Worm (Caenorhabditis elegans) whole organism, L3 larva: ENCODE measurements around the gene ram-2.

Source experiments
- R02D3.7 ChIP-seq: fragments of 150-350 bp; optimal IDR thresholded peaks from 2 replicates; lab custom pipeline; 2014; ENCODE audit warnings: missing biosample characterization, missing genetic modification characterization
- ama-1 ChIP-seq: fragments of 150-350 bp; optimal IDR thresholded peaks from 2 replicates; lab custom pipeline; 2018
- ceh-9 ChIP-seq: sonication (generic microtip); optimal IDR thresholded peaks from 2 replicates; lab custom pipeline; 2018; ENCODE audit warnings: missing biosample characterization, missing genetic modification characterization
- egl-27 ChIP-seq: sonication (generic microtip); optimal IDR thresholded peaks from 4 replicates; lab custom pipeline; 2017; ENCODE audit warnings: missing biosample characterization, missing genetic modification reagents, missing genetic modification characterization
- egl-5 ChIP-seq: fragments of 150-350 bp; optimal IDR thresholded peaks from 2 replicates; lab custom pipeline; 2017; ENCODE audit warnings: missing biosample characterization, missing genetic modification reagents, missing genetic modification characterization, inconsistent platforms
- elt-1 ChIP-seq: fragments of 150-350 bp; optimal IDR thresholded peaks from 2 replicates; lab custom pipeline; 2014; ENCODE audit warnings: missing biosample characterization, missing genetic modification characterization
- eor-1 ChIP-seq, 2 experiments: fragments of 150-350 bp; optimal IDR thresholded peaks; 2 replicates each; lab custom pipeline; 2014 to 2018; ENCODE audit warnings: missing biosample characterization in 2 of 2, missing genetic modification characterization in 2 of 2
- fkh-10 ChIP-seq: sonication (generic microtip); optimal IDR thresholded peaks from 2 replicates; lab custom pipeline; 2017; ENCODE audit warnings: missing biosample characterization, missing genetic modification reagents, missing genetic modification characterization
- fkh-2 ChIP-seq: fragments of 150-350 bp; optimal IDR thresholded peaks from 2 replicates; lab custom pipeline; 2014; ENCODE audit warnings: missing biosample characterization, missing genetic modification reagents, missing genetic modification characterization
- hmg-11 ChIP-seq: sonication (generic microtip); optimal IDR thresholded peaks from 2 replicates; lab custom pipeline; 2016; ENCODE audit warnings: missing genetic modification characterization, missing compliant biosample characterization
- lin-15B ChIP-seq: fragments of 150-350 bp; optimal IDR thresholded peaks from 2 replicates; lab custom pipeline; 2014; ENCODE audit warnings: missing biosample characterization, missing genetic modification characterization
- lin-39 ChIP-seq: fragments of 150-350 bp; optimal IDR thresholded peaks from 2 replicates; lab custom pipeline; 2018; ENCODE audit warnings: missing biosample characterization, missing genetic modification reagents, missing genetic modification characterization
- lsy-12 ChIP-seq: sonication (generic microtip); optimal IDR thresholded peaks from 2 replicates; lab custom pipeline; 2016; ENCODE audit warnings: mild to moderate bottlenecking, missing genetic modification characterization, missing compliant biosample characterization
- mml-1 ChIP-seq: fragments of 150-350 bp; sonication (generic microtip); optimal IDR thresholded peaks from 3 replicates; lab custom pipeline; 2014; ENCODE audit warnings: missing biosample characterization, missing genetic modification characterization
- nfya-1 ChIP-seq: sonication (generic microtip); optimal IDR thresholded peaks from 2 replicates; lab custom pipeline; 2017; ENCODE audit warnings: missing genetic modification characterization, mild to moderate bottlenecking, missing compliant biosample characterization, antibody characterized with exemption, moderate library complexity; ENCODE audit not compliant: insufficient read depth
- nhr-11 ChIP-seq: fragments of 150-350 bp; optimal IDR thresholded peaks from 2 replicates; lab custom pipeline; 2014; ENCODE audit warnings: missing biosample characterization, missing genetic modification characterization
- nhr-12 ChIP-seq: fragments of 150-350 bp; optimal IDR thresholded peaks from 2 replicates; lab custom pipeline; 2014; ENCODE audit warnings: missing biosample characterization, missing genetic modification characterization
- nhr-23 ChIP-seq: fragments of 150-350 bp; optimal IDR thresholded peaks from 2 replicates; lab custom pipeline; 2014; ENCODE audit warnings: missing biosample characterization, missing genetic modification reagents, missing genetic modification characterization
- nhr-237 ChIP-seq: fragments of 150-350 bp; optimal IDR thresholded peaks from 2 replicates; lab custom pipeline; 2014; ENCODE audit warnings: missing biosample characterization, missing genetic modification characterization
- nhr-25 ChIP-seq: sonication (generic microtip); optimal IDR thresholded peaks from 2 replicates; lab custom pipeline; 2017; ENCODE audit warnings: missing biosample characterization, missing genetic modification characterization
- nhr-28 ChIP-seq: fragments of 150-350 bp; optimal IDR thresholded peaks from 2 replicates; lab custom pipeline; 2014; ENCODE audit warnings: missing biosample characterization, missing genetic modification characterization
- nhr-43 ChIP-seq: sonication (generic microtip); optimal IDR thresholded peaks from 2 replicates; lab custom pipeline; 2016; ENCODE audit warnings: mild to moderate bottlenecking, missing genetic modification characterization, missing compliant biosample characterization; ENCODE audit not compliant: poor library complexity, severe bottlenecking
- nhr-76 ChIP-seq: fragments of 150-350 bp; sonication (generic microtip); optimal IDR thresholded peaks from 5 replicates; lab custom pipeline; 2014; ENCODE audit warnings: missing biosample characterization, missing genetic modification characterization
- nhr-77 ChIP-seq: fragments of 150-350 bp; optimal IDR thresholded peaks from 2 replicates; lab custom pipeline; 2014; ENCODE audit warnings: missing biosample characterization, missing genetic modification characterization
- pha-4 ChIP-seq: fragments of 150-350 bp; optimal IDR thresholded peaks from 2 replicates; lab custom pipeline; 2014; ENCODE audit warnings: missing biosample characterization, missing genetic modification reagents, missing genetic modification characterization
- pqm-1 ChIP-seq: fragments of 150-350 bp; optimal IDR thresholded peaks from 2 replicates; lab custom pipeline; 2017; ENCODE audit warnings: missing biosample characterization, missing genetic modification characterization, inconsistent platforms
- sea-2 ChIP-seq: fragments of 150-350 bp; sonication (generic microtip); optimal IDR thresholded peaks from 4 replicates; lab custom pipeline; 2014; ENCODE audit warnings: missing biosample characterization, missing genetic modification reagents, missing genetic modification characterization
- skn-1 ChIP-seq: fragments of 150-350 bp; optimal IDR thresholded peaks from 2 replicates; lab custom pipeline; 2014; ENCODE audit warnings: missing biosample characterization, missing genetic modification characterization
- snpc-4 ChIP-seq: fragments of 150-350 bp; optimal IDR thresholded peaks from 2 replicates; lab custom pipeline; 2014; ENCODE audit warnings: missing biosample characterization, missing genetic modification characterization
- tbx-2 ChIP-seq: sonication (generic microtip); optimal IDR thresholded peaks from 2 replicates; lab custom pipeline; 2016; ENCODE audit warnings: mild to moderate bottlenecking, missing genetic modification characterization, missing compliant biosample characterization
- unc-39 ChIP-seq: sonication (generic microtip); optimal IDR thresholded peaks from 4 replicates; lab custom pipeline; 2017; ENCODE audit warnings: missing biosample characterization, missing genetic modification characterization
- unc-62 ChIP-seq: fragments of 150-350 bp; sonication (generic microtip); optimal IDR thresholded peaks from 4 replicates; lab custom pipeline; 2014; ENCODE audit warnings: missing biosample characterization, missing genetic modification reagents, missing genetic modification characterization
- zag-1 ChIP-seq: fragments of 150-350 bp; optimal IDR thresholded peaks from 2 replicates; lab custom pipeline; 2014; ENCODE audit warnings: missing biosample characterization, missing genetic modification characterization
- ztf-11 ChIP-seq: fragments of 150-350 bp; optimal IDR thresholded peaks from 2 replicates; lab custom pipeline; 2014; ENCODE audit warnings: missing biosample characterization, missing genetic modification characterization
- ztf-4 ChIP-seq: fragments of 150-350 bp; optimal IDR thresholded peaks from 2 replicates; lab custom pipeline; 2014; ENCODE audit warnings: missing biosample characterization, missing genetic modification characterization

Gene ram-2

ce11 chrII:11016835-11016883, at the start of gene ram-2:
TSS of gene ram-2 (minus strand) at chrII:11016881.
- TF ChIP-seq lin-39 (tag; lab: Kevin White, UChicago), result no peak
- no peak for TF ChIP-seq nhr-28
- TF ChIP-seq nhr-25 (tag; lab: Kevin White, UChicago), result peak; percentile 68
- no peak for TF ChIP-seq zag-1 (tag; lab: Kevin White, UChicago)

ce11 chrII:11064191-11064695, 47.6 kb upstream of the ram-2 start:
- no peak for TF ChIP-seq nhr-76
- no peak for TF ChIP-seq nhr-28
- no peak for TF ChIP-seq nhr-77 (tag; lab: Kevin White, UChicago)
- TF ChIP-seq egl-27 (tag; lab: Kevin White, UChicago), result no peak
- TF ChIP-seq skn-1 (tag; lab: Kevin White, UChicago), result no peak
- TF ChIP-seq egl-5, result no peak
- no peak for TF ChIP-seq nfya-1 (tag; lab: Kevin White, UChicago)
- TF ChIP-seq ceh-9 (tag; lab: Kevin White, UChicago), result no peak
- TF ChIP-seq ztf-4 (tag; lab: Kevin White, UChicago), result no peak
- no peak for TF ChIP-seq fkh-10 (GFP tag; lab: Kevin White, UChicago)
- no peak for TF ChIP-seq ama-1 (lab: Kevin White, UChicago)
- TF ChIP-seq zag-1 (tag; lab: Kevin White, UChicago), result no peak
- no peak for TF ChIP-seq nhr-23
- no peak for TF ChIP-seq R02D3.7
- no peak for TF ChIP-seq pha-4 (tag; lab: Kevin White, UChicago)
- TF ChIP-seq, all 47 proteins: peak for 0

DNA sequence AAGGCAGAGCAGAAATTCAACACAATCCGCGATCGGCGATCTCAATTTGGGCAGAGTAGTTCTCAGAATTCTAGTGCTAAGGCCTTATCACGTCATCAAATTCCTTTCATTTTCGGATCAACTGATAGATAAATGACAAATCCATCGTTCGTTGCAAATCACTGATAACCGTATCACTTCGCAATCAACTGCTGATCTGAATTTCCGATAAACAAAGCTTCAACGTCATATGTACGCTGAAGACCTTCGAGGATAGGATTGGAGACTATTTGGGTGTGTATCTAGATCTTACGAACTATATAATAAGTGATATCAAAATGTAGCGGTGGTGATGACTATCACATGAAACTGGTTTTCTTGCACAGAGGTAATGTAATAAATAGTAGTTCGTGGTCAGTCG, 40.6 kb upstream of the ram-2 start:
- TF ChIP-seq nhr-23 (peak; percentile 30), tbx-2 (no peak)

DNA sequence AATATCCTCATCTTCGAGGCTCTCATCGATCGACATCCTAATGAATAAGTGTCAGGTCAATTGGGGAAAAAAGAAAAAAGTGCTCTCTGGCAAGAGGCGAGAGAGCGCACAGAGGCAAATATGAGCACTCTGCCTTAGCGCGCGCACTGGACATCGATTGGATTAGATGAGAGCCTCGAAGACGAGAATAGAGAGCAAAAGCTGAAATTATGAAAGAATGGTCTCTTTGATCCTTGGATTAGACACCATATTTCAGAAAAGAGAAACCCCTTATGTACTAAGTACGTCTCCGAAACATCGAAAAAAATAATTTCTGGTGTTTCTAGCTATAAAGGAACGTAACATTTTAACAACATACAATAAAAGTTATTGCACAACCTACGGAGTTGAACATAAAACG, 38.5 kb upstream of the ram-2 start, which contains the start of gene F45E10.2:
Gene F45E10.2, minus strand, starts transcription at position 101 of the 400 bp plus-strand sequence.
- TF ChIP-seq R02D3.7 (no peak), nhr-77 (tag; lab: Kevin White, UChicago) (no peak), ztf-11 (no peak), nhr-23 (no peak), egl-5 (no peak), nhr-237 (tag; lab: Kevin White, UChicago) (no peak), snpc-4 (tag; lab: Kevin White, UChicago) (no peak), lin-15B (tag; lab: Kevin White, UChicago) (no peak), mml-1 (tag; lab: Kevin White, UChicago) (no peak), sea-2 (GFP tag; lab: Kevin White, UChicago) (no peak), nhr-43 (tag; lab: Kevin White, UChicago) (no peak), elt-1 (tag; lab: Kevin White, UChicago) (no peak)

ce11 chrII:11052526-11052925, 35.8 kb upstream of the ram-2 start:
- TF ChIP-seq pha-4 (tag; lab: Kevin White, UChicago) (no peak), pqm-1 (tag; lab: Kevin White, UChicago) (no peak), ztf-11 (no peak), nhr-12 (tag; lab: Kevin White, UChicago) (no peak), nhr-23 (no peak), unc-39 (tag; lab: Kevin White, UChicago) (no peak), lsy-12 (no peak), hmg-11 (tag; lab: Kevin White, UChicago) (no peak), elt-1 (tag; lab: Kevin White, UChicago) (no peak), unc-62 (no peak), fkh-2 (tag; lab: Kevin White, UChicago) (no peak), nhr-237 (tag; lab: Kevin White, UChicago) (no peak), eor-1 (tag; optimal IDR thresholded peaks at IDR 0.05; lab: Kevin White, UChicago) (no peak), nhr-43 (tag; lab: Kevin White, UChicago) (no peak), nhr-76 (no peak), egl-27 (tag; lab: Kevin White, UChicago) (no peak), nhr-11 (tag; lab: Kevin White, UChicago) (no peak), tbx-2 (no peak), nhr-25 (tag; lab: Kevin White, UChicago) (no peak)
